Worm (Caenorhabditis elegans) whole organism, midembryonic: Measurements from ENCODE around the gene ZK616.65.

Experiments
- flt-1 ChIP-seq: fragments of 200-800 bp; sonication (Bioruptor generic); IDR thresholded peaks from 2 replicates; pipeline ENCODE4 v1.3.6; 2022; ENCODE audit warnings: missing genetic modification characterization, missing compliant biosample characterization
- klf-2 ChIP-seq: fragments of 200-800 bp; sonication (Bioruptor generic); conservative IDR thresholded peaks from 2 replicates; pipeline ENCODE4 v1.3.6; 2022; ENCODE audit warnings: missing genetic modification reagents, missing genetic modification characterization, missing compliant biosample characterization

DNA sequence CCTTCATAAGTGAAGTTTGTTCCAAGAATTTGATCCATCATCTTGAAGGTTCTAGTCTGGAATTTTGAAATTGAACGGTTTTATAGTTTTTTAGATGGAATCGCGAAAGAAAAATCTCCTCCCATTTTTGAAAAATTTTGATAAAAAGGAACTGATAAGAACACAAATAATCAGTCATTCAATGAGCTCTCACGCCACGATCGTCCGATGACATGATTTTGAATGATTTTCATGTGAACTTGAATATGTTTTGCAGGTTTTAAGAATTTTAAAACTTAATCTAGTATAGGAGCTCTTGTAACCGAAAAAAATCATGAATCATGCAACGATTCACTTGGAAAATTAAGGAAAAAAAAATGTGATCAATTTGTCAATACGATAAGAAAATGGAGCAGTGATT lies 34.0 kb downstream of the ZK616.65 start, which contains the start of gene elo-5:
- TF ChIP-seq klf-2 (GFP tag; lab: Robert Waterston, UW) = no peak
- TF ChIP-seq flt-1 (GFP tag; lab: Robert Waterston, UW) = no peak
